Fruit fly (Drosophila melanogaster) whole organism, embryonic: ENCODE data around the gene CG10793.

Source experiments
- Aef1 ChIP-seq: fragments of 200-800 bp; sonication (Bioruptor generic); IDR thresholded peaks from 3 replicates; pipeline ENCODE4 v1.3.6; 2022; ENCODE audit warnings: missing biosample characterization, missing genetic modification characterization
- C15 ChIP-seq: fragments of 200-800 bp; sonication (Bioruptor generic); IDR thresholded peaks from 3 replicates; pipeline ENCODE4 v1.3.6; 2022; ENCODE audit warnings: missing biosample characterization, missing genetic modification characterization
- CG10321 ChIP-seq: fragments of 200-800 bp; sonication (Bioruptor generic); IDR thresholded peaks from 2 replicates; pipeline ENCODE4 v1.3.6; 2022; ENCODE audit warnings: missing biosample characterization, missing genetic modification characterization
- CG10366 ChIP-seq: fragments of 200-800 bp; sonication (Bioruptor generic); IDR thresholded peaks from 2 replicates; pipeline ENCODE4 v1.3.6; 2022; ENCODE audit warnings: missing biosample characterization, missing genetic modification characterization
- CG11504 ChIP-seq: fragments of 200-800 bp; sonication (Bioruptor generic); optimal IDR thresholded peaks from 3 replicates; lab custom pipeline; 2019; ENCODE audit warnings: missing biosample characterization, mild to moderate bottlenecking, missing genetic modification characterization, moderate library complexity
- CG13894 ChIP-seq: fragments of 200-800 bp; sonication (Bioruptor generic); optimal IDR thresholded peaks from 3 replicates; lab custom pipeline; 2018; ENCODE audit warnings: missing biosample characterization, mild to moderate bottlenecking, missing genetic modification characterization, moderate library complexity
- CG14014 ChIP-seq: fragments of 200-800 bp; sonication (Bioruptor generic); IDR thresholded peaks from 2 replicates; pipeline ENCODE4 v1.3.6; 2022; ENCODE audit warnings: missing biosample characterization, missing genetic modification characterization
- CG16863 ChIP-seq: fragments of 200-800 bp; sonication (Bioruptor generic); optimal IDR thresholded peaks from 3 replicates; lab custom pipeline; 2016; ENCODE audit warnings: missing biosample characterization, missing genetic modification characterization
- CG2199 ChIP-seq: fragments of 200-800 bp; sonication (Bioruptor generic); IDR thresholded peaks from 3 replicates; pipeline ENCODE4 v1.3.6; 2022; ENCODE audit warnings: missing biosample characterization, missing genetic modification characterization
- CG34376 ChIP-seq: fragments of 200-800 bp; sonication (Bioruptor generic); optimal IDR thresholded peaks from 2 replicates; lab custom pipeline; 2018; ENCODE audit warnings: missing biosample characterization, mild to moderate bottlenecking, missing genetic modification characterization
- CG34422 ChIP-seq: fragments of 200-800 bp; sonication (Bioruptor generic); IDR thresholded peaks from 3 replicates; pipeline ENCODE4 v1.3.6; 2022; ENCODE audit warnings: missing biosample characterization, missing genetic modification characterization
- CG4360 ChIP-seq: fragments of 200-800 bp; sonication (Bioruptor generic); IDR thresholded peaks from 2 replicates; pipeline ENCODE4 v1.3.6; 2022; ENCODE audit warnings: missing biosample characterization, missing genetic modification characterization
- CG4404 ChIP-seq: fragments of 200-800 bp; sonication (Bioruptor generic); IDR thresholded peaks from 2 replicates; pipeline ENCODE4 v1.3.6; 2022; ENCODE audit warnings: missing biosample characterization, missing genetic modification characterization
- CG6689 ChIP-seq: fragments of 200-800 bp; sonication (Bioruptor generic); IDR thresholded peaks from 2 replicates; pipeline ENCODE4 v1.3.6; 2022; ENCODE audit warnings: missing biosample characterization, missing genetic modification characterization
- CG6813 ChIP-seq: fragments of 200-800 bp; sonication (Bioruptor generic); optimal IDR thresholded peaks from 2 replicates; lab custom pipeline; 2017; ENCODE audit warnings: missing biosample characterization, missing genetic modification characterization, mild to moderate bottlenecking, moderate library complexity, missing genetic modification reagents
- CG8089 ChIP-seq: fragments of 200-800 bp; sonication (Bioruptor generic); optimal IDR thresholded peaks from 3 replicates; lab custom pipeline; 2016; ENCODE audit warnings: missing biosample characterization, missing genetic modification characterization
- CG8944 ChIP-seq: fragments of 200-800 bp; sonication (Bioruptor generic); optimal IDR thresholded peaks from 3 replicates; lab custom pipeline; 2016; ENCODE audit warnings: missing biosample characterization, missing genetic modification characterization
- CG9437 ChIP-seq: fragments of 200-800 bp; sonication (Bioruptor generic); optimal IDR thresholded peaks from 2 replicates; lab custom pipeline; 2018; ENCODE audit warnings: missing biosample characterization, mild to moderate bottlenecking, missing genetic modification characterization
- CTCF ChIP-seq: fragments of 200-800 bp; sonication (Bioruptor generic); optimal IDR thresholded peaks from 2 replicates; lab custom pipeline; 2017; ENCODE audit warnings: missing biosample characterization, mild to moderate bottlenecking, missing genetic modification characterization, moderate library complexity
- CkIIα-i1 ChIP-seq: fragments of 200-800 bp; sonication (Bioruptor generic); IDR thresholded peaks from 2 replicates; pipeline ENCODE4 v1.3.6; 2022; ENCODE audit warnings: missing biosample characterization, missing genetic modification characterization
- D19A ChIP-seq: fragments of 200-800 bp; optimal IDR thresholded peaks from 3 replicates; lab custom pipeline; 2019; ENCODE audit warnings: missing biosample characterization, mild to moderate bottlenecking, missing genetic modification characterization, moderate library complexity
- ERR ChIP-seq: fragments of 200-800 bp; sonication (Bioruptor generic); optimal IDR thresholded peaks from 2 replicates; lab custom pipeline; 2016; ENCODE audit warnings: missing biosample characterization, missing genetic modification characterization
- H2.0 ChIP-seq: fragments of 200-800 bp; sonication (Bioruptor generic); IDR thresholded peaks from 2 replicates; pipeline ENCODE4 v1.3.6; 2022; ENCODE audit warnings: missing biosample characterization, missing genetic modification characterization
- Kr ChIP-seq: fragments of 200-800 bp; sonication (Bioruptor generic); optimal IDR thresholded peaks from 2 replicates; lab custom pipeline; 2017; ENCODE audit warnings: missing biosample characterization, mild to moderate bottlenecking, missing genetic modification characterization
- Med ChIP-seq: fragments of 200-800 bp; sonication (Bioruptor generic); peaks from one replicate; lab custom pipeline; 2016; ENCODE audit warnings: missing biosample characterization, missing genetic modification characterization, mild to moderate bottlenecking, inconsistent platforms, moderate library complexity
- Meics ChIP-seq: fragments of 200-800 bp; sonication (Bioruptor generic); optimal IDR thresholded peaks from 2 replicates; lab custom pipeline; 2017; ENCODE audit warnings: missing biosample characterization, mild to moderate bottlenecking, missing genetic modification characterization
- Ravus ChIP-seq: fragments of 200-800 bp; sonication (Bioruptor generic); IDR thresholded peaks from 2 replicates; pipeline ENCODE4 v1.3.6; 2022; ENCODE audit warnings: missing biosample characterization, missing genetic modification characterization
- Rfx ChIP-seq: fragments of 200-800 bp; sonication (Bioruptor generic); IDR thresholded peaks from 2 replicates; pipeline ENCODE4 v1.3.6; 2022; ENCODE audit warnings: missing biosample characterization, missing genetic modification characterization
- Side ChIP-seq: fragments of 200-800 bp; sonication (Bioruptor generic); optimal IDR thresholded peaks from 2 replicates; lab custom pipeline; 2016; ENCODE audit warnings: missing biosample characterization, missing genetic modification characterization
- Six4 ChIP-seq: fragments of 200-800 bp; sonication (Bioruptor generic); optimal IDR thresholded peaks from 2 replicates; lab custom pipeline; 2016; ENCODE audit warnings: missing biosample characterization, missing genetic modification characterization
- Stat92E ChIP-seq, 3 experiments: fragments of >200 bp in 2 of 3; fragments of 200-800 bp in 1 of 3; sonication (Bioruptor generic) in 1 of 3; optimal IDR thresholded peaks; 2 replicates each; lab custom pipeline; 2017 to 2019; ENCODE audit warnings: missing biosample characterization in 3 of 3, missing genetic modification characterization in 3 of 3, mild to moderate bottlenecking in 1 of 3, moderate library complexity in 1 of 3
- amos ChIP-seq: fragments of 200-800 bp; sonication (Bioruptor generic); IDR thresholded peaks from 2 replicates; pipeline ENCODE4 v1.3.6; 2022; ENCODE audit warnings: missing biosample characterization, missing genetic modification characterization; ENCODE audit not compliant: partially characterized antibody
- ase ChIP-seq: fragments of 200-800 bp; sonication (Bioruptor generic); IDR thresholded peaks from 3 replicates; pipeline ENCODE4 v1.3.6; 2022; ENCODE audit warnings: missing biosample characterization, missing genetic modification characterization
- bcd ChIP-seq: fragments of 200-800 bp; sonication (Bioruptor generic); optimal IDR thresholded peaks from 2 replicates; lab custom pipeline; 2017; ENCODE audit warnings: missing biosample characterization, mild to moderate bottlenecking, missing genetic modification characterization
- danr ChIP-seq: fragments of 200-800 bp; sonication (Bioruptor generic); IDR thresholded peaks from 2 replicates; pipeline ENCODE4 v1.3.6; 2022; ENCODE audit warnings: missing biosample characterization, missing genetic modification characterization
- dysf ChIP-seq: fragments of 200-800 bp; sonication (Bioruptor generic); IDR thresholded peaks from 3 replicates; pipeline ENCODE4 v1.3.6; 2022; ENCODE audit warnings: missing biosample characterization, missing genetic modification characterization
- en ChIP-seq: fragments of 200-800 bp; sonication (Bioruptor generic); optimal IDR thresholded peaks from 2 replicates; lab custom pipeline; 2016; ENCODE audit warnings: missing biosample characterization, missing genetic modification characterization
- gce ChIP-seq: fragments of 200-800 bp; sonication (Bioruptor generic); IDR thresholded peaks from 3 replicates; pipeline ENCODE4 v1.3.6; 2022; ENCODE audit warnings: missing biosample characterization, missing genetic modification characterization
- grn ChIP-seq: fragments of 200-800 bp; sonication (Bioruptor generic); optimal IDR thresholded peaks from 3 replicates; lab custom pipeline; 2017; ENCODE audit warnings: missing biosample characterization, missing genetic modification characterization
- kah ChIP-seq: fragments of 200-800 bp; sonication (Bioruptor generic); optimal IDR thresholded peaks from 2 replicates; lab custom pipeline; 2018; ENCODE audit warnings: missing biosample characterization, mild to moderate bottlenecking, missing genetic modification characterization
- odd ChIP-seq: fragments of 200-800 bp; sonication (Bioruptor generic); optimal IDR thresholded peaks from 2 replicates; lab custom pipeline; 2017; ENCODE audit warnings: missing biosample characterization, mild to moderate bottlenecking, missing genetic modification characterization
- pfk ChIP-seq: fragments of 200-800 bp; sonication (Bioruptor generic); optimal IDR thresholded peaks from 2 replicates; lab custom pipeline; 2018; ENCODE audit warnings: missing biosample characterization, mild to moderate bottlenecking, missing genetic modification characterization, moderate library complexity
- pum ChIP-seq: fragments of 200-800 bp; sonication (Bioruptor generic); optimal IDR thresholded peaks from 2 replicates; lab custom pipeline; 2016; ENCODE audit warnings: missing biosample characterization, missing genetic modification characterization
- sc ChIP-seq, 3 experiments: fragments of >200 bp in 2 of 3; fragments of 200-800 bp in 1 of 3; sonication (Bioruptor generic) in 1 of 3; optimal IDR thresholded peaks; 2 replicates in 2 of 3; 3 replicates in 1 of 3; lab custom pipeline; 2017; ENCODE audit warnings: mild to moderate bottlenecking in 1 of 3, missing biosample characterization in 1 of 3, missing genetic modification characterization in 1 of 3, missing genetic modification reagents in 1 of 3
- scrt ChIP-seq: fragments of 200-800 bp; sonication (Bioruptor generic); optimal IDR thresholded peaks from 2 replicates; lab custom pipeline; 2018; ENCODE audit warnings: missing biosample characterization, mild to moderate bottlenecking, missing genetic modification characterization, moderate library complexity
- sd ChIP-seq: fragments of 200-800 bp; sonication (Bioruptor generic); optimal IDR thresholded peaks from 3 replicates; lab custom pipeline; 2018; ENCODE audit warnings: missing biosample characterization, mild to moderate bottlenecking, missing genetic modification characterization, moderate library complexity
- sens ChIP-seq: fragments of 200-800 bp; sonication (Bioruptor generic); peaks from one replicate; lab custom pipeline; 2016; ENCODE audit warnings: missing biosample characterization, missing genetic modification characterization
- sima ChIP-seq: fragments of 200-800 bp; sonication (Bioruptor generic); optimal IDR thresholded peaks from 2 replicates; lab custom pipeline; 2016; ENCODE audit warnings: missing biosample characterization, missing genetic modification characterization
- tup ChIP-seq: fragments of 200-800 bp; sonication (Bioruptor generic); optimal IDR thresholded peaks from 2 replicates; lab custom pipeline; 2016; ENCODE audit warnings: missing biosample characterization, mild to moderate bottlenecking, missing genetic modification characterization, moderate library complexity
- unc-4 ChIP-seq: fragments of 200-800 bp; sonication (Bioruptor generic); IDR thresholded peaks from 2 replicates; pipeline ENCODE4 v1.3.6; 2022; ENCODE audit warnings: missing biosample characterization, missing genetic modification characterization; ENCODE audit not compliant: partially characterized antibody
- zf30C ChIP-seq: fragments of 200-800 bp; sonication (Bioruptor generic); optimal IDR thresholded peaks from 3 replicates; lab custom pipeline; 2018; ENCODE audit warnings: missing biosample characterization, mild to moderate bottlenecking, missing genetic modification characterization

CG10793 gene

dm6 chrX:3356937-3357552, 40.8 kb upstream of the CG10793 start (continued):
- TF ChIP-seq Aef1 (GFP tag; lab: Robert Waterston, UW) (0 out of 3 replicates have a peak, but pooled peaks have one; percentile 14), ase (GFP tag; lab: Robert Waterston, UW) (no peak), H2.0 (GFP tag; lab: Robert Waterston, UW) (no peak), CG4360 (GFP tag; lab: Robert Waterston, UW) (no peak), CG4404 (GFP tag; lab: Robert Waterston, UW) (no peak), Med (GFP tag; lab: Kevin White, UChicago) (peak; percentile 70), CG11504 (tag; lab: Kevin White, UChicago) (peak; percentile 13), kah (peak; percentile 22), amos (GFP tag; lab: Robert Waterston, UW) (no peak), scrt (GFP tag; lab: Kevin White, UChicago) (no peak), sd (tag; lab: Kevin White, UChicago) (peak; percentile 39), CG13894 (peak; percentile 55), odd (no peak), Ravus (GFP tag; lab: Robert Waterston, UW) (no peak), CG6689 (GFP tag; lab: Robert Waterston, UW) (peak; percentile 20; the same call in 1 of the 2 replicates), dysf (peak; percentile 49; the same call in 2 of the 3 replicates), CG16863 (GFP tag; lab: Kevin White, UChicago) (no peak), Kr (GFP tag; lab: Kevin White, UChicago) (no peak), Rfx (GFP tag; lab: Robert Waterston, UW) (peak; percentile 39; the same call in 1 of the 2 replicates), unc-4 (GFP tag; lab: Robert Waterston, UW) (no peak), ERR (GFP tag; lab: Kevin White, UChicago) (no peak), Meics (GFP tag; lab: Kevin White, UChicago) (peak; percentile 13), Six4 (GFP tag; lab: Kevin White, UChicago) (no peak), gce (GFP tag; lab: Robert Waterston, UW) (no peak), Side (GFP tag; lab: Kevin White, UChicago) (no peak), CG10321 (GFP tag; lab: Robert Waterston, UW) (no peak), CG34376 (GFP tag; lab: Kevin White, UChicago) (peak; percentile 51), danr (no peak), CG10366 (no peak), CG2199 (GFP tag; lab: Robert Waterston, UW) (no peak), CG9437 (GFP tag; lab: Kevin White, UChicago) (no peak), CG34422 (GFP tag; lab: Robert Waterston, UW) (no peak), CG14014 (no peak), CG6813 (GFP tag; lab: Kevin White, UChicago) (no peak), D19A (no peak), sima (no peak), grn (GFP tag; lab: Kevin White, UChicago) (peak; percentile 52), pum (GFP tag; lab: Kevin White, UChicago) (no peak), CTCF (GFP tag; lab: Kevin White, UChicago) (no peak), sens (GFP tag; lab: Kevin White, UChicago) (no peak), pfk (GFP tag; lab: Kevin White, UChicago) (no peak), Stat92E (GFP tag; optimal IDR thresholded peaks at IDR 0.05; lab: Kevin White, UChicago) (no peak), zf30C (no peak), C15 (no peak), bcd (GFP tag; lab: Kevin White, UChicago) (no peak), CG8089 (GFP tag; lab: Kevin White, UChicago) (no peak), tup (GFP tag; lab: Kevin White, UChicago) (no peak), CG8944 (no peak), CkIIα-i1 (no peak), en (no peak), sc (optimal IDR thresholded peaks at IDR 0.05; lab: Kevin White, UChicago) (no peak), sc (GFP tag; optimal IDR thresholded peaks at IDR 0.05; lab: Kevin White, UChicago) (no peak)
